Fruit fly (Drosophila melanogaster) whole organism, embryonic: Measurements from ENCODE around the gene CG31792.

Experiments
- Blimp-1 ChIP-seq: fragments of 200-800 bp; sonication (Bioruptor generic); optimal IDR thresholded peaks from 3 replicates; lab custom pipeline; 2018; ENCODE audit warnings: missing biosample characterization, missing genetic modification characterization, mild to moderate bottlenecking, moderate library complexity, missing genetic modification reagents
- CG10209 ChIP-seq: fragments of 200-800 bp; sonication (Bioruptor generic); optimal IDR thresholded peaks from 3 replicates; lab custom pipeline; 2017; ENCODE audit warnings: missing biosample characterization, mild to moderate bottlenecking, missing genetic modification characterization, missing genetic modification reagents
- CG10321 ChIP-seq: fragments of 200-800 bp; sonication (Bioruptor generic); IDR thresholded peaks from 2 replicates; pipeline ENCODE4 v1.3.6; 2022; ENCODE audit warnings: missing biosample characterization, missing genetic modification characterization
- CG11247 ChIP-seq: fragments of 200-800 bp; sonication (Bioruptor generic); IDR thresholded peaks from 2 replicates; pipeline ENCODE4 v1.3.6; 2022; ENCODE audit warnings: missing biosample characterization, missing genetic modification characterization
- CG11398 ChIP-seq: fragments of 200-800 bp; sonication (Bioruptor generic); optimal IDR thresholded peaks from 2 replicates; lab custom pipeline; 2016; ENCODE audit warnings: missing biosample characterization, missing genetic modification characterization
- CG12071 ChIP-seq: fragments of 200-800 bp; sonication (Bioruptor generic); optimal IDR thresholded peaks from 3 replicates; lab custom pipeline; 2018; ENCODE audit warnings: missing biosample characterization, mild to moderate bottlenecking, missing genetic modification characterization
- CG13296 ChIP-seq: fragments of 200-800 bp; sonication (Bioruptor generic); optimal IDR thresholded peaks from 3 replicates; lab custom pipeline; 2018; ENCODE audit warnings: missing biosample characterization, mild to moderate bottlenecking, missing genetic modification characterization
- CG13894 ChIP-seq: fragments of 200-800 bp; sonication (Bioruptor generic); optimal IDR thresholded peaks from 3 replicates; lab custom pipeline; 2018; ENCODE audit warnings: missing biosample characterization, mild to moderate bottlenecking, missing genetic modification characterization, moderate library complexity
- CG14050 ChIP-seq: fragments of 200-800 bp; sonication (Bioruptor generic); IDR thresholded peaks from 3 replicates; pipeline ENCODE4 v1.3.6; 2022; ENCODE audit warnings: missing biosample characterization, missing genetic modification characterization
- CG15011 ChIP-seq: fragments of 200-800 bp; sonication (Bioruptor generic); optimal IDR thresholded peaks from 3 replicates; lab custom pipeline; 2018; ENCODE audit warnings: missing biosample characterization, mild to moderate bottlenecking, missing genetic modification characterization
- CG1647 ChIP-seq: fragments of 200-800 bp; sonication (Bioruptor generic); optimal IDR thresholded peaks from 3 replicates; lab custom pipeline; 2016; ENCODE audit warnings: missing biosample characterization, missing genetic modification characterization
- CG16813 ChIP-seq: fragments of 200-800 bp; sonication (Bioruptor generic); IDR thresholded peaks from 3 replicates; pipeline ENCODE4 v1.3.6; 2022; ENCODE audit warnings: missing biosample characterization, missing genetic modification characterization; ENCODE audit not compliant: partially characterized antibody
- CG17912 ChIP-seq: fragments of 200-800 bp; sonication (Bioruptor generic); optimal IDR thresholded peaks from 2 replicates; lab custom pipeline; 2018; ENCODE audit warnings: missing biosample characterization, mild to moderate bottlenecking, missing genetic modification characterization
- CG18262 ChIP-seq: fragments of 200-800 bp; optimal IDR thresholded peaks from 3 replicates; lab custom pipeline; 2019; ENCODE audit warnings: missing biosample characterization, mild to moderate bottlenecking, missing genetic modification characterization, moderate library complexity
- CG2129 ChIP-seq: fragments of 200-800 bp; sonication (Bioruptor generic); IDR thresholded peaks from 2 replicates; pipeline ENCODE4 v1.3.6; 2022; ENCODE audit warnings: missing biosample characterization, missing genetic modification characterization; ENCODE audit not compliant: partially characterized antibody
- CG3995 ChIP-seq: fragments of 200-800 bp; sonication (Bioruptor generic); optimal IDR thresholded peaks from 3 replicates; lab custom pipeline; 2016; ENCODE audit warnings: missing biosample characterization, missing genetic modification characterization
- CG42726 ChIP-seq: fragments of 200-800 bp; sonication (Bioruptor generic); IDR thresholded peaks from 2 replicates; pipeline ENCODE4 v1.3.6; 2022; ENCODE audit warnings: missing biosample characterization, missing genetic modification characterization; ENCODE audit not compliant: partially characterized antibody
- CG4328 ChIP-seq: fragments of 200-800 bp; sonication (Bioruptor generic); optimal IDR thresholded peaks from 3 replicates; lab custom pipeline; 2017; ENCODE audit warnings: missing biosample characterization, missing genetic modification reagents, missing genetic modification characterization
- CG6854 ChIP-seq: fragments of 200-800 bp; sonication (Bioruptor generic); optimal IDR thresholded peaks from 3 replicates; lab custom pipeline; 2017; ENCODE audit warnings: missing biosample characterization, mild to moderate bottlenecking, missing genetic modification characterization
- CG7745 ChIP-seq: fragments of 200-800 bp; sonication (Bioruptor generic); optimal IDR thresholded peaks from 2 replicates; lab custom pipeline; 2018; ENCODE audit warnings: missing biosample characterization, mild to moderate bottlenecking, missing genetic modification characterization, moderate library complexity
- CG8388 ChIP-seq: fragments of 200-800 bp; sonication (Bioruptor generic); optimal IDR thresholded peaks from 2 replicates; lab custom pipeline; 2019; ENCODE audit warnings: missing biosample characterization, mild to moderate bottlenecking, missing genetic modification characterization, moderate library complexity
- CG8478 ChIP-seq: fragments of >200 bp; optimal IDR thresholded peaks from 2 replicates; lab custom pipeline; 2018
- CG9876 ChIP-seq: fragments of 200-800 bp; sonication (Bioruptor generic); optimal IDR thresholded peaks from 2 replicates; lab custom pipeline; 2016; ENCODE audit warnings: missing biosample characterization, missing genetic modification characterization
- Dp ChIP-seq: fragments of 200-800 bp; sonication (Bioruptor generic); optimal IDR thresholded peaks from 2 replicates; lab custom pipeline; 2018; ENCODE audit warnings: missing biosample characterization, mild to moderate bottlenecking, missing genetic modification characterization, moderate library complexity
- Ets65A ChIP-seq: fragments of 200-800 bp; sonication (Bioruptor generic); peaks from one replicate; lab custom pipeline; 2016; ENCODE audit warnings: missing biosample characterization, missing genetic modification characterization
- Fer1 ChIP-seq: fragments of 200-800 bp; sonication (Bioruptor generic); optimal IDR thresholded peaks from 2 replicates; lab custom pipeline; 2017; ENCODE audit warnings: missing biosample characterization, mild to moderate bottlenecking, missing genetic modification characterization
- H15 ChIP-seq: fragments of 200-800 bp; sonication (Bioruptor generic); IDR thresholded peaks from 3 replicates; pipeline ENCODE4 v1.3.6; 2022; ENCODE audit warnings: missing biosample characterization, missing genetic modification characterization
- HLH3B ChIP-seq: fragments of 200-800 bp; sonication (Bioruptor generic); IDR thresholded peaks from 2 replicates; pipeline ENCODE4 v1.3.6; 2022; ENCODE audit warnings: missing biosample characterization, missing genetic modification characterization
- Kr ChIP-seq: fragments of 200-800 bp; sonication (Bioruptor generic); optimal IDR thresholded peaks from 2 replicates; lab custom pipeline; 2017; ENCODE audit warnings: missing biosample characterization, mild to moderate bottlenecking, missing genetic modification characterization
- Mrtf ChIP-seq: fragments of 200-800 bp; sonication (Bioruptor generic); IDR thresholded peaks from 3 replicates; pipeline ENCODE4 v1.3.6; 2022; ENCODE audit warnings: missing biosample characterization, missing genetic modification characterization
- Nf-YA ChIP-seq: fragments of 200-800 bp; sonication (Bioruptor generic); IDR thresholded peaks from 2 replicates; pipeline ENCODE4 v1.3.6; 2022; ENCODE audit warnings: missing biosample characterization, missing genetic modification characterization
- Rfx ChIP-seq: fragments of 200-800 bp; sonication (Bioruptor generic); IDR thresholded peaks from 2 replicates; pipeline ENCODE4 v1.3.6; 2022; ENCODE audit warnings: missing biosample characterization, missing genetic modification characterization
- Six4 ChIP-seq: fragments of 200-800 bp; sonication (Bioruptor generic); optimal IDR thresholded peaks from 2 replicates; lab custom pipeline; 2016; ENCODE audit warnings: missing biosample characterization, missing genetic modification characterization
- Sox102F ChIP-seq: fragments of 200-800 bp; sonication (Bioruptor generic); optimal IDR thresholded peaks from 2 replicates; lab custom pipeline; 2018; ENCODE audit warnings: missing biosample characterization, mild to moderate bottlenecking, missing genetic modification characterization, moderate library complexity
- Trl ChIP-seq, 3 experiments: fragments of >200 bp in 2 of 3; fragments of 200-800 bp in 1 of 3; sonication (Bioruptor generic) in 1 of 3; optimal IDR thresholded peaks; 2 replicates in 1 of 3; 3 replicates in 2 of 3; lab custom pipeline; 2016 to 2017; ENCODE audit warnings: missing biosample characterization in 1 of 3, missing genetic modification characterization in 1 of 3
- bsh ChIP-seq, 2 experiments: fragments of 200-800 bp; sonication (Bioruptor generic); optimal IDR thresholded peaks; 2 replicates each; lab custom pipeline; 2017 to 2018; ENCODE audit warnings: mild to moderate bottlenecking in 2 of 2, missing biosample characterization in 2 of 2, missing genetic modification characterization in 2 of 2, moderate library complexity in 1 of 2
- caup ChIP-seq: fragments of 200-800 bp; sonication (Bioruptor generic); optimal IDR thresholded peaks from 3 replicates; lab custom pipeline; 2017; ENCODE audit warnings: missing biosample characterization, mild to moderate bottlenecking, missing genetic modification characterization, moderate library complexity; ENCODE audit not compliant: severe bottlenecking
- ci ChIP-seq: fragments of 200-800 bp; sonication (Bioruptor generic); IDR thresholded peaks from 3 replicates; pipeline ENCODE4 v1.3.6; 2022; ENCODE audit warnings: missing biosample characterization, missing genetic modification characterization
- crol ChIP-seq: fragments of 200-800 bp; sonication (Bioruptor generic); IDR thresholded peaks from 2 replicates; pipeline ENCODE4 v1.3.6; 2022; ENCODE audit warnings: missing biosample characterization, missing genetic modification characterization
- danr ChIP-seq: fragments of 200-800 bp; sonication (Bioruptor generic); IDR thresholded peaks from 2 replicates; pipeline ENCODE4 v1.3.6; 2022; ENCODE audit warnings: missing biosample characterization, missing genetic modification characterization
- dati ChIP-seq: fragments of 200-800 bp; sonication (Bioruptor generic); IDR thresholded peaks from 2 replicates; pipeline ENCODE4 v1.3.6; 2022; ENCODE audit warnings: missing biosample characterization, missing genetic modification characterization
- fd3F ChIP-seq: fragments of 200-800 bp; sonication (Bioruptor generic); optimal IDR thresholded peaks from 2 replicates; lab custom pipeline; 2018; ENCODE audit warnings: missing biosample characterization, mild to moderate bottlenecking, missing genetic modification characterization, moderate library complexity
- jigr1 ChIP-seq: fragments of 200-800 bp; sonication (Bioruptor generic); IDR thresholded peaks from 3 replicates; pipeline ENCODE4 v1.3.6; 2022; ENCODE audit warnings: missing biosample characterization, missing genetic modification characterization
- kah ChIP-seq: fragments of 200-800 bp; sonication (Bioruptor generic); optimal IDR thresholded peaks from 2 replicates; lab custom pipeline; 2018; ENCODE audit warnings: missing biosample characterization, mild to moderate bottlenecking, missing genetic modification characterization
- mirr ChIP-seq: fragments of 200-800 bp; sonication (Bioruptor generic); optimal IDR thresholded peaks from 3 replicates; lab custom pipeline; 2018; ENCODE audit warnings: missing biosample characterization, mild to moderate bottlenecking, missing genetic modification characterization
- nau ChIP-seq: fragments of 200-800 bp; sonication (Bioruptor generic); optimal IDR thresholded peaks from 3 replicates; lab custom pipeline; 2017; ENCODE audit warnings: missing biosample characterization, mild to moderate bottlenecking, missing genetic modification characterization, missing genetic modification reagents
- sisA ChIP-seq: fragments of 200-800 bp; sonication (Bioruptor generic); IDR thresholded peaks from 2 replicates; pipeline ENCODE4 v1.3.6; 2022; ENCODE audit warnings: missing biosample characterization, missing genetic modification characterization
- tio ChIP-seq: fragments of 200-800 bp; sonication (Bioruptor generic); optimal IDR thresholded peaks from 2 replicates; lab custom pipeline; 2017; ENCODE audit warnings: missing biosample characterization, missing genetic modification characterization, inconsistent platforms
- ttk ChIP-seq: fragments of 200-800 bp; sonication (Bioruptor generic); IDR thresholded peaks from 2 replicates; pipeline ENCODE4 v2.1.2; 2022; ENCODE audit warnings: missing biosample characterization, missing genetic modification characterization
- zfh1 ChIP-seq: fragments of 200-800 bp; sonication (Bioruptor generic); IDR thresholded peaks from 3 replicates; pipeline ENCODE4 v1.3.6; 2022; ENCODE audit warnings: missing biosample characterization, missing genetic modification characterization
- zfh2 ChIP-seq: fragments of 200-800 bp; sonication (Bioruptor generic); optimal IDR thresholded peaks from 2 replicates; lab custom pipeline; 2016; ENCODE audit warnings: missing biosample characterization, missing genetic modification characterization

The CG31792 gene

dm6 chr2L:18966214-18966556 is 31.1 kb upstream of the CG31792 start (continued):
- no peak for TF ChIP-seq CG17912 (GFP tag; lab: Kevin White, UChicago)
- peak; percentile 62; the same call in 1 of the 2 replicates for TF ChIP-seq Nf-YA (GFP tag; lab: Robert Waterston, UW)
- peak; percentile 84 for TF ChIP-seq ttk
- peak; percentile 64 for TF ChIP-seq CG10321
- peak; percentile 90 for TF ChIP-seq Fer1 (GFP tag; lab: Kevin White, UChicago)
- TF ChIP-seq CG10209, result peak; percentile 68
- peak; percentile 87 for TF ChIP-seq CG14050
- TF ChIP-seq Ets65A (GFP tag; lab: Kevin White, UChicago), result peak; percentile 89
- peak; percentile 27 for TF ChIP-seq CG15011 (GFP tag; lab: Kevin White, UChicago)
- no peak for TF ChIP-seq CG7745 (tag; lab: Kevin White, UChicago)
- TF ChIP-seq Kr (GFP tag; lab: Kevin White, UChicago), result no peak
- TF ChIP-seq CG13894 (tag; lab: Kevin White, UChicago), result peak; percentile 85
- no peak for TF ChIP-seq nau (GFP tag; lab: Kevin White, UChicago)
- peak; percentile 82 for TF ChIP-seq Mrtf
- TF ChIP-seq Blimp-1 (GFP tag; lab: Kevin White, UChicago), result peak; percentile 65
- peak; percentile 67 for TF ChIP-seq tio
- TF ChIP-seq CG12071 (GFP tag; lab: Kevin White, UChicago), result peak; percentile 60
- no peak for TF ChIP-seq mirr (GFP tag; lab: Kevin White, UChicago)
- peak; percentile 65 for TF ChIP-seq CG6854
- TF ChIP-seq sisA (GFP tag; lab: Robert Waterston, UW), result peak; percentile 75
- TF ChIP-seq CG9876, result no peak
- TF ChIP-seq CG1647 (GFP tag; lab: Kevin White, UChicago), result peak; percentile 25
- TF ChIP-seq H15, result peak; percentile 81
- TF ChIP-seq jigr1 (GFP tag; lab: Robert Waterston, UW), result peak; percentile 40; the same call in 2 of the 3 replicates
- TF ChIP-seq Dp, result no peak
- TF ChIP-seq CG13296 (GFP tag; lab: Kevin White, UChicago), result peak; percentile 81
- peak; percentile 68 for TF ChIP-seq Sox102F (GFP tag; lab: Kevin White, UChicago)
- TF ChIP-seq CG18262, result peak; percentile 71
- no peak for TF ChIP-seq CG16813
- TF ChIP-seq zfh2 (GFP tag; lab: Kevin White, UChicago), result peak; percentile 55
- TF ChIP-seq CG3995 (GFP tag; lab: Kevin White, UChicago), result no peak
- no peak for TF ChIP-seq CG8478 (lab: Kevin White, UChicago)
- no peak for TF ChIP-seq CG42726 (GFP tag; lab: Robert Waterston, UW)
- TF ChIP-seq kah (GFP tag; lab: Kevin White, UChicago), result peak; percentile 21
- peak; percentile 83 for TF ChIP-seq ci (GFP tag; lab: Robert Waterston, UW)
- peak; percentile 63 for TF ChIP-seq Six4 (GFP tag; lab: Kevin White, UChicago)
- TF ChIP-seq danr (GFP tag; lab: Robert Waterston, UW), result peak; percentile 74; the same call in 1 of the 2 replicates
- TF ChIP-seq CG8388 (GFP tag; lab: Kevin White, UChicago), result peak; percentile 57
- TF ChIP-seq bsh (GFP tag; optimal IDR thresholded peaks at IDR 0.05; lab: Kevin White, UChicago), result peak in 1 of 2 experiments; percentile 66
- TF ChIP-seq fd3F (GFP tag; lab: Kevin White, UChicago), result peak; percentile 75
- peak; percentile 84 for TF ChIP-seq HLH3B
- TF ChIP-seq CG4328, result no peak
- peak; percentile 87 for TF ChIP-seq zfh1 (GFP tag; lab: Robert Waterston, UW)
- peak; percentile 81 for TF ChIP-seq crol
- TF ChIP-seq dati (GFP tag; lab: Robert Waterston, UW), result 0 out of 2 replicates have a peak, but pooled peaks have one; percentile 29
- TF ChIP-seq CG2129 (GFP tag; lab: Robert Waterston, UW), result no peak
- TF ChIP-seq Trl (optimal IDR thresholded peaks at IDR 0.05; lab: Kevin White, UChicago), result no peak
- no peak for TF ChIP-seq Trl (GFP tag; optimal IDR thresholded peaks at IDR 0.05; lab: Kevin White, UChicago)
- peak; percentile 92 for TF ChIP-seq CG11247
- TF ChIP-seq Rfx (GFP tag; lab: Robert Waterston, UW), result peak; percentile 98
- peak; percentile 81 for TF ChIP-seq caup (GFP tag; lab: Kevin White, UChicago)
- TF ChIP-seq CG11398 (GFP tag; lab: Kevin White, UChicago), result no peak
